Worm (Caenorhabditis elegans) whole organism, midembryonic: ENCODE results near the gene D2062.1.
"Not testable (repeated sequence)": the region's sequence is repeated elsewhere in the genome, so short reads cannot be mapped to it uniquely, and the experiment has no call there.

Experiments
- T22C8.4 ChIP-seq: fragments of 200-800 bp; sonication (Bioruptor generic); IDR thresholded peaks from 2 replicates; pipeline ENCODE4 v1.3.6; 2022; ENCODE audit warnings: missing genetic modification characterization, missing compliant biosample characterization
- cog-1 ChIP-seq: sonication (generic microtip); optimal IDR thresholded peaks from 2 replicates; lab custom pipeline; 2016; ENCODE audit warnings: missing genetic modification characterization, missing compliant biosample characterization
- flt-1 ChIP-seq: fragments of 200-800 bp; sonication (Bioruptor generic); IDR thresholded peaks from 2 replicates; pipeline ENCODE4 v1.3.6; 2022; ENCODE audit warnings: missing genetic modification characterization, missing compliant biosample characterization
- klf-2 ChIP-seq: fragments of 200-800 bp; sonication (Bioruptor generic); conservative IDR thresholded peaks from 2 replicates; pipeline ENCODE4 v1.3.6; 2022; ENCODE audit warnings: missing genetic modification reagents, missing genetic modification characterization, missing compliant biosample characterization
- med-1 ChIP-seq: sonication (generic microtip); optimal IDR thresholded peaks from 2 replicates; lab custom pipeline; 2017; ENCODE audit warnings: missing genetic modification characterization, mild to moderate bottlenecking, missing compliant biosample characterization, antibody characterized with exemption, missing genetic modification reagents; ENCODE audit not compliant: insufficient read depth
- ref-1 ChIP-seq: fragments of 200-800 bp; sonication (Bioruptor generic); conservative IDR thresholded peaks from 2 replicates; pipeline ENCODE4 v1.3.6; 2022; ENCODE audit warnings: missing genetic modification reagents, missing genetic modification characterization, missing compliant biosample characterization
- tab-1 ChIP-seq: fragments of 200-800 bp; sonication (Bioruptor generic); IDR thresholded peaks from 2 replicates; pipeline ENCODE4 v1.3.6; 2022; ENCODE audit warnings: missing genetic modification characterization, missing compliant biosample characterization
- ztf-23 ChIP-seq: fragments of 200-800 bp; sonication (Bioruptor generic); IDR thresholded peaks from 2 replicates; pipeline ENCODE4 v1.3.6; 2022; ENCODE audit warnings: missing genetic modification reagents, missing genetic modification characterization, missing compliant biosample characterization
- ztf-29 ChIP-seq: fragments of 200-800 bp; sonication (Bioruptor generic); IDR thresholded peaks from 2 replicates; pipeline ENCODE4 v1.3.6; 2022; ENCODE audit warnings: missing genetic modification reagents, missing genetic modification characterization, missing compliant biosample characterization

D2062.1 gene

ce11 chrII:2631169-2631568 is at the start of gene D2062.1:
TSS of gene D2062.1 (plus strand) at chrII:2631469.
- TF ChIP-seq flt-1 (GFP tag; lab: Robert Waterston, UW), result no peak
- no peak for TF ChIP-seq T22C8.4 (GFP tag; lab: Robert Waterston, UW)
- no peak for TF ChIP-seq cog-1 (tag; lab: Kevin White, UChicago)
- TF ChIP-seq med-1 (GFP tag; lab: Kevin White, UChicago), result no peak
- TF ChIP-seq tab-1 (GFP tag; lab: Robert Waterston, UW), result no peak
- no peak for TF ChIP-seq ztf-29 (GFP tag; lab: Robert Waterston, UW)
- TF ChIP-seq ztf-23, result no peak
- no peak for TF ChIP-seq klf-2 (GFP tag; lab: Robert Waterston, UW)
- no peak for TF ChIP-seq ref-1 (GFP tag; lab: Robert Waterston, UW)

- no peak for TF ChIP-seq cog-1 (tag; lab: Kevin White, UChicago)
- no peak for TF ChIP-seq ref-1 (GFP tag; lab: Robert Waterston, UW)
- TF ChIP-seq flt-1 (GFP tag; lab: Robert Waterston, UW), result no peak
- no peak for TF ChIP-seq med-1 (GFP tag; lab: Kevin White, UChicago)
- no peak for TF ChIP-seq tab-1 (GFP tag; lab: Robert Waterston, UW)
- no peak for TF ChIP-seq ztf-23
- TF ChIP-seq T22C8.4 (GFP tag; lab: Robert Waterston, UW), result no peak
- no peak for TF ChIP-seq klf-2 (GFP tag; lab: Robert Waterston, UW)
- no peak for TF ChIP-seq ztf-29 (GFP tag; lab: Robert Waterston, UW)
Observed at ce11 chrII:2583044-2583443, 48.2 kb upstream of the D2062.1 start, which contains the start of gene sri-74. TSS of gene sri-74 (minus strand) at chrII:2583144.

ce11 chrII:2585493-2585892 is 45.8 kb upstream of the D2062.1 start, which contains the start of gene sri-36:
TSS of gene sri-36 (minus strand) at chrII:2585593.
- TF ChIP-seq med-1 (GFP tag; lab: Kevin White, UChicago) (no peak), ref-1 (GFP tag; lab: Robert Waterston, UW) (no peak), flt-1 (GFP tag; lab: Robert Waterston, UW) (no peak), cog-1 (tag; lab: Kevin White, UChicago) (no peak), T22C8.4 (GFP tag; lab: Robert Waterston, UW) (no peak), ztf-29 (GFP tag; lab: Robert Waterston, UW) (no peak), tab-1 (GFP tag; lab: Robert Waterston, UW) (no peak), ztf-23 (no peak), klf-2 (GFP tag; lab: Robert Waterston, UW) (no peak)

ce11 chrII:2586861-2587554 is 44.3 kb upstream of the D2062.1 start, which contains the start of the genes F33H12.7 and sri-39:
TSS of gene F33H12.7 (minus strand) at chrII:2586911.
TSS of gene sri-39 (plus strand) at chrII:2587504.
- TF ChIP-seq ztf-23 (no peak), flt-1 (GFP tag; lab: Robert Waterston, UW) (no peak), cog-1 (tag; lab: Kevin White, UChicago) (no peak), tab-1 (GFP tag; lab: Robert Waterston, UW) (no peak), med-1 (GFP tag; lab: Kevin White, UChicago) (no peak), ref-1 (GFP tag; lab: Robert Waterston, UW) (no peak), ztf-29 (GFP tag; lab: Robert Waterston, UW) (no peak), T22C8.4 (GFP tag; lab: Robert Waterston, UW) (no peak), klf-2 (GFP tag; lab: Robert Waterston, UW) (no peak)

ce11 chrII:2600176-2600575 is 31.1 kb upstream of the D2062.1 start, which contains the start of gene F33H12.1:
TSS of gene F33H12.1 (plus strand) at chrII:2600476.
- not testable (repeated sequence) for TF ChIP-seq ztf-29 (GFP tag; lab: Robert Waterston, UW); klf-2 (GFP tag; lab: Robert Waterston, UW); cog-1 (tag; lab: Kevin White, UChicago)

ce11 chrII:2600931-2601330 is 30.3 kb upstream of the D2062.1 start:
- TF ChIP-seq cog-1 (tag; lab: Kevin White, UChicago), result no peak
- TF ChIP-seq med-1 (GFP tag; lab: Kevin White, UChicago), result no peak
- TF ChIP-seq tab-1 (GFP tag; lab: Robert Waterston, UW), result no peak
- no peak for TF ChIP-seq ztf-29 (GFP tag; lab: Robert Waterston, UW)
- TF ChIP-seq ztf-23, result no peak
- no peak for TF ChIP-seq klf-2 (GFP tag; lab: Robert Waterston, UW)
- no peak for TF ChIP-seq T22C8.4 (GFP tag; lab: Robert Waterston, UW)
- no peak for TF ChIP-seq ref-1 (GFP tag; lab: Robert Waterston, UW)
- TF ChIP-seq flt-1 (GFP tag; lab: Robert Waterston, UW), result no peak

- no peak for TF ChIP-seq med-1 (GFP tag; lab: Kevin White, UChicago)
Observed at ce11 chrII:2605319-2605718, 25.9 kb upstream of the D2062.1 start, which contains the start of gene sri-77. TSS of gene sri-77 (minus strand) at chrII:2605419.

- no peak for TF ChIP-seq med-1 (GFP tag; lab: Kevin White, UChicago)
- TF ChIP-seq cog-1 (tag; lab: Kevin White, UChicago), result no peak
- no peak for TF ChIP-seq klf-2 (GFP tag; lab: Robert Waterston, UW)
- TF ChIP-seq T22C8.4 (GFP tag; lab: Robert Waterston, UW), result no peak
- TF ChIP-seq ztf-29 (GFP tag; lab: Robert Waterston, UW), result no peak
- TF ChIP-seq ref-1 (GFP tag; lab: Robert Waterston, UW), result no peak
- TF ChIP-seq tab-1 (GFP tag; lab: Robert Waterston, UW), result no peak
- TF ChIP-seq flt-1 (GFP tag; lab: Robert Waterston, UW), result no peak
- TF ChIP-seq ztf-23, result no peak
Observed at ce11 chrII:2610202-2610912, 20.9 kb upstream of the D2062.1 start, which contains the start of gene sri-38. TSS of gene sri-38 (plus strand) at chrII:2610862.
